Worm (Caenorhabditis elegans) whole organism, early embryonic: ENCODE measurements around the gene elt-4.

ENCODE experiments used
- B0310.2 ChIP-seq: sonication (generic microtip); optimal IDR thresholded peaks from 2 replicates; lab custom pipeline; 2016; ENCODE audit warnings: mild to moderate bottlenecking, missing genetic modification characterization, missing compliant biosample characterization
- F13C5.2 ChIP-seq: sonication (generic microtip); optimal IDR thresholded peaks from 2 replicates; lab custom pipeline; 2017; ENCODE audit warnings: mild to moderate bottlenecking, missing genetic modification characterization, inconsistent platforms, missing compliant biosample characterization
- ama-1 ChIP-seq: fragments of 150-350 bp; optimal IDR thresholded peaks from 2 replicates; lab custom pipeline; 2014
- ceh-13 ChIP-seq: fragments of 200-800 bp; sonication (Bioruptor generic); optimal IDR thresholded peaks from 2 replicates; lab custom pipeline; 2018; ENCODE audit warnings: mild to moderate bottlenecking, missing genetic modification characterization, missing compliant biosample characterization
- ceh-36 ChIP-seq: sonication (generic microtip); optimal IDR thresholded peaks from 2 replicates; lab custom pipeline; 2016; ENCODE audit warnings: missing genetic modification characterization, inconsistent platforms, missing compliant biosample characterization
- ets-7 ChIP-seq: sonication (generic microtip); optimal IDR thresholded peaks from 2 replicates; lab custom pipeline; 2016; ENCODE audit warnings: missing genotype, missing genetic modification characterization, missing compliant biosample characterization
- flt-1 ChIP-seq: fragments of 200-800 bp; sonication (Bioruptor generic); IDR thresholded peaks from 2 replicates; pipeline ENCODE4 v1.3.6; 2022; ENCODE audit warnings: missing genetic modification characterization, missing compliant biosample characterization
- hnd-1 ChIP-seq: sonication (generic microtip); optimal IDR thresholded peaks from 2 replicates; lab custom pipeline; 2016; ENCODE audit warnings: missing genetic modification characterization, missing compliant biosample characterization
- pes-1 ChIP-seq: fragments of 200-800 bp; sonication (Bioruptor generic); IDR thresholded peaks from 2 replicates; pipeline ENCODE4 v1.3.6; 2022; ENCODE audit warnings: missing genetic modification reagents, missing genetic modification characterization, missing compliant biosample characterization
- scrt-1 ChIP-seq: fragments of 200-800 bp; sonication (Bioruptor generic); IDR thresholded peaks from 2 replicates; pipeline ENCODE4 v1.3.6; 2022; ENCODE audit warnings: missing genetic modification characterization, missing compliant biosample characterization
- sea-1 ChIP-seq: fragments of 200-800 bp; sonication (Bioruptor generic); conservative IDR thresholded peaks from 2 replicates; pipeline ENCODE4 v1.3.6; 2022; ENCODE audit warnings: missing genetic modification characterization, missing compliant biosample characterization
- tbx-11 ChIP-seq: fragments of 200-800 bp; sonication (Bioruptor generic); IDR thresholded peaks from 2 replicates; pipeline ENCODE4 v1.3.6; 2022; ENCODE audit warnings: missing genetic modification characterization, missing compliant biosample characterization
- tbx-37 ChIP-seq: fragments of 200-800 bp; sonication (Bioruptor generic); conservative IDR thresholded peaks from 2 replicates; pipeline ENCODE4 v1.3.6; 2022; ENCODE audit warnings: missing genetic modification reagents, missing genetic modification characterization, missing compliant biosample characterization
- tra-4 ChIP-seq: sonication (generic microtip); optimal IDR thresholded peaks from 2 replicates; lab custom pipeline; 2017; ENCODE audit warnings: missing genetic modification characterization, missing compliant biosample characterization

DNA sequence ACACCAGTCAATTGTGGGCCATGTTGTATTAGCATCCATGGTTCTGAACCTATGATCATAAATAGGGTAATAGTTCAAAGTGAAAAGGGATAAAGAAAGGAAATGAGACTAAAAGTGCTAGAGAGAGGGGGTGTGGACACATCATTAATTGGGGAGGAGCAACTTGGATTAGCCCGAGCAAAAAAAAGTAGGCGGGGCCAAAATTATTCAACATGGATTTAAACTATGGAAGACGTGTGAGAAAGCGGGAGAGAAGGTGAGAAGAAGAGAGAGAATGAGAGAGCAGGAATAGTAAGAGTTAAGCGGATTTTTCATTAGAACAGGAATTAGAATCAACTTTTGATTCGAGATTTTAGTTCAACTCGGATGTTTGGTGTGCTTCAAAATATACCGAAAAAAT, 11.8 kb upstream of the elt-4 start, which contains the start of gene C39B10.1:
- TF ChIP-seq ets-7 (tag; lab: Kevin White, UChicago), result no peak
- no peak for TF ChIP-seq ceh-13 (GFP tag; lab: Kevin White, UChicago)
- no peak for TF ChIP-seq ama-1 (lab: Kevin White, UChicago)
- TF ChIP-seq ceh-36 (tag; lab: Kevin White, UChicago), result no peak
- no peak for TF ChIP-seq F13C5.2 (tag; lab: Kevin White, UChicago)
- no peak for TF ChIP-seq pes-1
- TF ChIP-seq scrt-1, result no peak
- no peak for TF ChIP-seq sea-1 (GFP tag; lab: Robert Waterston, UW)
- no peak for TF ChIP-seq flt-1 (GFP tag; lab: Robert Waterston, UW)
- no peak for TF ChIP-seq tbx-37 (GFP tag; lab: Robert Waterston, UW)
- TF ChIP-seq tra-4 (tag; lab: Kevin White, UChicago), result no peak
- TF ChIP-seq hnd-1 (tag; lab: Kevin White, UChicago), result no peak
- TF ChIP-seq tbx-11, result no peak
- no peak for TF ChIP-seq B0310.2 (tag; lab: Kevin White, UChicago)
